Fruit fly (Drosophila melanogaster) whole organism, wandering third instar larva: ENCODE results near the gene Gabat.

Experiments
- Abd-B ChIP-seq: fragments of >200 bp; optimal IDR thresholded peaks from 2 replicates; lab custom pipeline; 2017; ENCODE audit warnings: missing biosample characterization, missing genetic modification characterization
- CG32264 ChIP-seq: fragments of 200-800 bp; sonication (Bioruptor generic); optimal IDR thresholded peaks from 2 replicates; lab custom pipeline; 2016; ENCODE audit warnings: missing biosample characterization, missing genetic modification characterization
- CG9705 ChIP-seq: fragments of 200-800 bp; sonication (Bioruptor generic); optimal IDR thresholded peaks from 2 replicates; lab custom pipeline; 2018; ENCODE audit warnings: missing biosample characterization, mild to moderate bottlenecking, missing genetic modification characterization
- CrebA ChIP-seq: fragments of 200-800 bp; sonication (Bioruptor generic); optimal IDR thresholded peaks from 2 replicates; lab custom pipeline; 2016; ENCODE audit warnings: missing biosample characterization, mild to moderate bottlenecking, missing genetic modification characterization, borderline replicate concordance
- Dfd ChIP-seq: fragments of >200 bp; optimal IDR thresholded peaks from 2 replicates; lab custom pipeline; 2017; ENCODE audit warnings: missing biosample characterization, missing genetic modification characterization
- Dif ChIP-seq: fragments of 200-275, 200-300 bp; sonication (Bioruptor generic); optimal IDR thresholded peaks from 2 replicates; lab custom pipeline; 2018; ENCODE audit warnings: missing biosample characterization, missing genetic modification characterization; ENCODE audit not compliant: partially characterized antibody
- GATAd ChIP-seq: sonication (Bioruptor generic); optimal IDR thresholded peaks from 2 replicates; lab custom pipeline; 2016; ENCODE audit warnings: missing biosample characterization, missing genetic modification characterization
- HLH106 ChIP-seq: fragments of 200-800 bp; optimal IDR thresholded peaks from 3 replicates; lab custom pipeline; 2019; ENCODE audit warnings: missing biosample characterization, mild to moderate bottlenecking, missing genetic modification characterization, moderate library complexity
- Hnf4 ChIP-seq: fragments of 200-800 bp; sonication (Bioruptor generic); optimal IDR thresholded peaks from 2 replicates; lab custom pipeline; 2016; ENCODE audit warnings: missing biosample characterization, mild to moderate bottlenecking, missing genetic modification characterization
- Hr83 ChIP-seq: fragments of 200-300 bp; sonication (Bioruptor generic); optimal IDR thresholded peaks from 2 replicates; lab custom pipeline; 2016; ENCODE audit warnings: missing biosample characterization, mild to moderate bottlenecking, missing genetic modification characterization, moderate library complexity; ENCODE audit not compliant: poor library complexity, severe bottlenecking
- Jra ChIP-seq: sonication (Bioruptor generic); optimal IDR thresholded peaks from 2 replicates; lab custom pipeline; 2016; ENCODE audit warnings: missing biosample characterization, missing genetic modification characterization
- Mio ChIP-seq: sonication (Bioruptor generic); optimal IDR thresholded peaks from 2 replicates; lab custom pipeline; 2016; ENCODE audit warnings: missing biosample characterization, missing genetic modification characterization
- Myc ChIP-seq: fragments of >200 bp; optimal IDR thresholded peaks from 2 replicates; lab custom pipeline; 2017
- N ChIP-seq: fragments of >200 bp; optimal IDR thresholded peaks from 2 replicates; lab custom pipeline; 2018; ENCODE audit warnings: missing biosample characterization, missing external identifiers, missing genetic modification characterization
- OdsH ChIP-seq: fragments of 200-800 bp; sonication (Bioruptor generic); optimal IDR thresholded peaks from 2 replicates; lab custom pipeline; 2016; ENCODE audit warnings: missing biosample characterization, mild to moderate bottlenecking, missing genetic modification characterization
- Rel ChIP-seq, 2 experiments: fragments of 200-800 bp; sonication (Bioruptor generic) in 1 of 2; optimal IDR thresholded peaks; 2 replicates in 1 of 2; 3 replicates in 1 of 2; lab custom pipeline; 2016 to 2019; ENCODE audit warnings: mild to moderate bottlenecking in 2 of 2, missing biosample characterization in 2 of 2, missing genetic modification characterization in 2 of 2, moderate library complexity in 1 of 2
- Sp1 ChIP-seq: fragments of 200-800 bp; sonication (Bioruptor generic); optimal IDR thresholded peaks from 3 replicates; lab custom pipeline; 2019; ENCODE audit warnings: missing biosample characterization, mild to moderate bottlenecking, missing genetic modification characterization, moderate library complexity
- Vsx2 ChIP-seq: fragments of 200-300, 225-300 bp; sonication (Bioruptor generic); optimal IDR thresholded peaks from 2 replicates; lab custom pipeline; 2018; ENCODE audit warnings: missing biosample characterization, missing genetic modification characterization; ENCODE audit not compliant: partially characterized antibody
- br ChIP-seq: fragments of 200-800 bp; sonication (Bioruptor generic); optimal IDR thresholded peaks from 2 replicates; lab custom pipeline; 2016; ENCODE audit warnings: missing biosample characterization, missing genetic modification characterization
- brk ChIP-seq: fragments of 200-800 bp; sonication (Bioruptor generic); optimal IDR thresholded peaks from 2 replicates; lab custom pipeline; 2016; ENCODE audit warnings: missing biosample characterization, mild to moderate bottlenecking, missing genetic modification characterization
- dl ChIP-seq, 2 experiments: fragments of 175-275, 200-275 bp in 1 of 2; fragments of 200-275 bp in 1 of 2; sonication (Bioruptor generic); optimal IDR thresholded peaks; lab custom pipeline; 2018; ENCODE audit warnings: mild to moderate bottlenecking in 2 of 2, missing biosample characterization in 2 of 2, missing genetic modification characterization in 2 of 2, moderate library complexity in 2 of 2; ENCODE audit not compliant: partially characterized antibody in 2 of 2, insufficient read depth in 1 of 2
- dmrt93B ChIP-seq: fragments of 200-800 bp; sonication (Bioruptor generic); optimal IDR thresholded peaks from 2 replicates; lab custom pipeline; 2018; ENCODE audit warnings: missing biosample characterization, mild to moderate bottlenecking, missing genetic modification characterization
- dsf ChIP-seq: sonication (Bioruptor generic); optimal IDR thresholded peaks from 2 replicates; lab custom pipeline; 2016; ENCODE audit warnings: missing biosample characterization, missing genetic modification characterization, borderline replicate concordance
- ey ChIP-seq: fragments of 200-800 bp; sonication (Bioruptor generic); optimal IDR thresholded peaks from 2 replicates; lab custom pipeline; 2016; ENCODE audit warnings: missing biosample characterization, missing genetic modification characterization
- foxo ChIP-seq, 2 experiments: fragments of 200-800 bp; sonication (Bioruptor generic); optimal IDR thresholded peaks; 2 replicates in 1 of 2; 3 replicates in 1 of 2; lab custom pipeline; 2016 to 2017; ENCODE audit warnings: missing biosample characterization in 2 of 2, missing genetic modification characterization in 2 of 2
- fru ChIP-seq: fragments of 200-800 bp; sonication (Bioruptor generic); optimal IDR thresholded peaks from 3 replicates; lab custom pipeline; 2016; ENCODE audit warnings: missing biosample characterization, mild to moderate bottlenecking, missing genetic modification characterization
- h ChIP-seq: fragments of 200-800 bp; sonication (Bioruptor generic); optimal IDR thresholded peaks from 3 replicates; lab custom pipeline; 2016; ENCODE audit warnings: missing biosample characterization, mild to moderate bottlenecking, missing genetic modification characterization
- jim ChIP-seq: fragments of 175-275, 200-325 bp; sonication (Bioruptor generic); optimal IDR thresholded peaks from 2 replicates; lab custom pipeline; 2016; ENCODE audit warnings: missing biosample characterization, mild to moderate bottlenecking, missing genetic modification characterization
- lola ChIP-seq: fragments of >200 bp; optimal IDR thresholded peaks from 2 replicates; lab custom pipeline; 2017; ENCODE audit warnings: missing biosample characterization, missing genetic modification characterization
- pan ChIP-seq: fragments of >200 bp; optimal IDR thresholded peaks from 2 replicates; lab custom pipeline; 2017
- psq ChIP-seq: fragments of 200-800 bp; sonication (Bioruptor generic); optimal IDR thresholded peaks from 3 replicates; lab custom pipeline; 2017; ENCODE audit warnings: missing biosample characterization, mild to moderate bottlenecking, missing genetic modification characterization, moderate library complexity
- rgr ChIP-seq: fragments of 200-800 bp; sonication (Bioruptor generic); optimal IDR thresholded peaks from 3 replicates; lab custom pipeline; 2016; ENCODE audit warnings: missing biosample characterization, mild to moderate bottlenecking, missing genetic modification characterization
- sage ChIP-seq: fragments of 200-800 bp; sonication (Bioruptor generic); optimal IDR thresholded peaks from 2 replicates; lab custom pipeline; 2016; ENCODE audit warnings: missing biosample characterization, mild to moderate bottlenecking, missing genetic modification characterization
- sv ChIP-seq: fragments of 200-800 bp; sonication (Bioruptor generic); optimal IDR thresholded peaks from 3 replicates; lab custom pipeline; 2016; ENCODE audit warnings: missing biosample characterization, missing genetic modification characterization
- tai ChIP-seq: sonication (Bioruptor generic); optimal IDR thresholded peaks from 2 replicates; lab custom pipeline; 2016; ENCODE audit warnings: missing biosample characterization, missing genetic modification characterization
- usp ChIP-seq: fragments of >200 bp; optimal IDR thresholded peaks from 2 replicates; lab custom pipeline; 2017; ENCODE audit warnings: missing biosample characterization, missing genetic modification characterization
- woc ChIP-seq: sonication (Bioruptor generic); optimal IDR thresholded peaks from 2 replicates; lab custom pipeline; 2016; ENCODE audit warnings: missing biosample characterization, mild to moderate bottlenecking, missing genetic modification characterization

The Gabat gene

dm6 chr3L:20005033-20005782 lies 4.7 kb upstream of the Gabat start, which contains the start of gene kug:
TSS of gene kug (plus strand) at chr3L:20005301.
- TF ChIP-seq woc (GFP tag; lab: Kevin White, UChicago) (no peak), Hnf4 (GFP tag; lab: Kevin White, UChicago) (no peak), brk (GFP tag; lab: Kevin White, UChicago) (no peak), Mio (GFP tag; lab: Kevin White, UChicago) (no peak), rgr (GFP tag; lab: Kevin White, UChicago) (no peak), GATAd (GFP tag; lab: Kevin White, UChicago) (no peak), Myc (lab: Kevin White, UChicago) (no peak), pan (lab: Kevin White, UChicago) (no peak), N (GFP tag; lab: Kevin White, UChicago) (no peak), Hr83 (no peak), CG9705 (GFP tag; lab: Kevin White, UChicago) (no peak), jim (no peak), sage (GFP tag; lab: Kevin White, UChicago) (no peak), br (no peak), ey (GFP tag; lab: Kevin White, UChicago) (no peak), sv (GFP tag; lab: Kevin White, UChicago) (no peak)

- TF ChIP-seq Hnf4 (GFP tag; lab: Kevin White, UChicago) (no peak), sage (GFP tag; lab: Kevin White, UChicago) (peak; percentile 31), foxo (GFP tag; optimal IDR thresholded peaks at IDR 0.05; lab: Kevin White, UChicago) (no peak), Rel (GFP tag; optimal IDR thresholded peaks at IDR 0.05; lab: Kevin White, UChicago) (no peak), Rel (tag; optimal IDR thresholded peaks at IDR 0.05; lab: Kevin White, UChicago) (no peak), psq (no peak), Myc (lab: Kevin White, UChicago) (peak; percentile 64), ey (GFP tag; lab: Kevin White, UChicago) (no peak), dmrt93B (GFP tag; lab: Kevin White, UChicago) (no peak), rgr (GFP tag; lab: Kevin White, UChicago) (no peak), h (GFP tag; lab: Kevin White, UChicago) (no peak), Dif (no peak), CG32264 (GFP tag; lab: Kevin White, UChicago) (no peak), fru (GFP tag; lab: Kevin White, UChicago) (no peak), dl (GFP tag; optimal IDR thresholded peaks at IDR 0.05; lab: Kevin White, UChicago; ENCODE audit: insufficient read depth in 1 of 2, partially characterized antibody in 2 of 2) (no peak), dsf (no peak), Sp1 (GFP tag; lab: Kevin White, UChicago) (no peak), Abd-B (GFP tag; lab: Kevin White, UChicago) (no peak), lola (GFP tag; lab: Kevin White, UChicago) (no peak), OdsH (no peak), woc (GFP tag; lab: Kevin White, UChicago) (no peak), CrebA (GFP tag; lab: Kevin White, UChicago) (no peak), Mio (GFP tag; lab: Kevin White, UChicago) (no peak), usp (no peak), brk (GFP tag; lab: Kevin White, UChicago) (no peak), CG9705 (GFP tag; lab: Kevin White, UChicago) (no peak), pan (lab: Kevin White, UChicago) (no peak), Hr83 (peak; percentile 0), Dfd (GFP tag; lab: Kevin White, UChicago) (no peak), Jra (GFP tag; lab: Kevin White, UChicago) (no peak), sv (GFP tag; lab: Kevin White, UChicago) (no peak), Vsx2 (GFP tag; lab: Kevin White, UChicago) (peak; percentile 79), tai (GFP tag; lab: Kevin White, UChicago) (no peak), GATAd (GFP tag; lab: Kevin White, UChicago) (no peak), br (no peak), N (GFP tag; lab: Kevin White, UChicago) (no peak), HLH106 (tag; lab: Kevin White, UChicago) (no peak)
Measured at dm6 chr3L:20004442-20004869, 4.0 kb upstream of the Gabat start.
